Fruit fly (Drosophila melanogaster): ENCODE data around the gene CG32110.

CG32110 gene

dm6 chr3L:12833864-12834525 is 25.5 kb downstream of the CG32110 start (continued):
- TF ChIP-seq lola (GFP tag; optimal IDR thresholded peaks at IDR 0.05) (no peak), MBD-R2 (GFP tag; IDR thresholded peaks at IDR 0.05) (no peak), NK7.1 (GFP tag; optimal IDR thresholded peaks at IDR 0.05) (no peak), twi (tag; optimal IDR thresholded peaks at IDR 0.05) (no peak), amos (GFP tag; IDR thresholded peaks at IDR 0.05; ENCODE audit: partially characterized antibody) (no peak), Pdp1 (GFP tag; optimal IDR thresholded peaks at IDR 0.05) (peak in 1 of 2 experiments; percentile 97), phol (tag; optimal IDR thresholded peaks at IDR 0.05) (no peak), mirr (GFP tag; optimal IDR thresholded peaks at IDR 0.05) (peak; percentile 75), Rfx (GFP tag; IDR thresholded peaks at IDR 0.05) (0 out of 2 replicates have a peak, but pooled peaks have one; percentile 32), ase (GFP tag; IDR thresholded peaks at IDR 0.05) (no peak; the same call in 2 of the 3 replicates), gsb (GFP tag; IDR thresholded peaks at IDR 0.05) (no peak), fd3F (GFP tag; optimal IDR thresholded peaks at IDR 0.05) (no peak), E2f1 (GFP tag; IDR thresholded peaks at IDR 0.05) (no peak), CG6175 (GFP tag; IDR thresholded peaks at IDR 0.05) (no peak), esg (GFP tag; conservative IDR thresholded peaks at IDR 0.05) (no peak), CG17912 (GFP tag; optimal IDR thresholded peaks at IDR 0.05) (no peak), CG12659 (GFP tag; optimal IDR thresholded peaks at IDR 0.05) (no peak), H2.0 (GFP tag; IDR thresholded peaks at IDR 0.05) (no peak), chm (GFP tag; IDR thresholded peaks at IDR 0.05) (0 out of 2 replicates have a peak, but pooled peaks have one; percentile 61), chif (GFP tag; optimal IDR thresholded peaks at IDR 0.05) (no peak), lbe (GFP tag; optimal IDR thresholded peaks at IDR 0.05) (no peak), CG6654 (GFP tag; optimal IDR thresholded peaks at IDR 0.05) (no peak), CG8359 (GFP tag; optimal IDR thresholded peaks at IDR 0.05; ENCODE audit: borderline replicate concordance) (no peak), Atf3 (GFP tag; optimal IDR thresholded peaks at IDR 0.05) (no peak), ind (GFP tag; optimal IDR thresholded peaks at IDR 0.05) (no peak), Dbx (GFP tag; IDR thresholded peaks at IDR 0.05) (0 out of 3 replicates have a peak, but pooled peaks have one; percentile 38), sens-2 (GFP tag; IDR thresholded peaks at IDR 0.05) (no peak), ttk (GFP tag; IDR thresholded peaks at IDR 0.05) (no peak), CkIIα-i1 (GFP tag; IDR thresholded peaks at IDR 0.05) (no peak), CG12391 (tag; optimal IDR thresholded peaks at IDR 0.05) (peak; percentile 4), ac (GFP tag; optimal IDR thresholded peaks at IDR 0.05) (no peak), disco-r (GFP tag; optimal IDR thresholded peaks at IDR 0.05) (no peak), CG13894 (tag; optimal IDR thresholded peaks at IDR 0.05) (peak; percentile 41), org-1 (GFP tag; optimal IDR thresholded peaks at IDR 0.05) (no peak), Eip74EF (GFP tag; optimal IDR thresholded peaks at IDR 0.05) (no peak), Elba2 (GFP tag; optimal IDR thresholded peaks at IDR 0.05) (no peak), CG1233 (GFP tag; optimal IDR thresholded peaks at IDR 0.05) (no peak), jing (GFP tag; optimal IDR thresholded peaks at IDR 0.05) (no peak), CG9437 (GFP tag; optimal IDR thresholded peaks at IDR 0.05) (no peak), CG7839 (tag; optimal IDR thresholded peaks at IDR 0.05) (no peak), CG31224 (GFP tag; IDR thresholded peaks at IDR 0.05) (peak; percentile 96), pan (optimal IDR thresholded peaks at IDR 0.05) (no peak), pan (GFP tag; optimal IDR thresholded peaks at IDR 0.05 in 1 of 2, IDR thresholded peaks at IDR 0.05 in 1 of 2) (no peak), scrt (GFP tag; optimal IDR thresholded peaks at IDR 0.05) (peak; percentile 21), trem (tag; optimal IDR thresholded peaks at IDR 0.05) (no peak), oc (tag; optimal IDR thresholded peaks at IDR 0.05) (peak; percentile 38), CG12744 (GFP tag; optimal IDR thresholded peaks at IDR 0.05) (no peak), CG14441 (GFP tag; IDR thresholded peaks at IDR 0.05) (no peak), wek (GFP tag; optimal IDR thresholded peaks at IDR 0.05) (no peak), Asciz (GFP tag; optimal IDR thresholded peaks at IDR 0.05) (no peak)

Measured in whole organism, embryonic.